Worm (Caenorhabditis elegans) whole organism, young adult: ENCODE data around the gene C07A9.10.

ENCODE experiments used
- B0336.3 ChIP-seq: fragments of 200-800 bp; sonication (Bioruptor generic); IDR thresholded peaks from 2 replicates; pipeline ENCODE4 v1.3.6; 2022; ENCODE audit warnings: missing genetic modification characterization, missing compliant biosample characterization
- F57C9.4 ChIP-seq: sonication (generic microtip); optimal IDR thresholded peaks from 2 replicates; lab custom pipeline; 2017; ENCODE audit warnings: mild to moderate bottlenecking, missing genetic modification characterization, missing compliant biosample characterization
- bed-1 ChIP-seq: fragments of 200-800 bp; sonication (Bioruptor generic); IDR thresholded peaks from 2 replicates; pipeline ENCODE4 v1.3.6; 2022; ENCODE audit warnings: missing genetic modification reagents, missing genetic modification characterization, missing compliant biosample characterization
- hmg-20 ChIP-seq: fragments of 200-800 bp; sonication (Bioruptor generic); IDR thresholded peaks from 2 replicates; pipeline ENCODE4 v1.3.6; 2022; ENCODE audit warnings: missing genetic modification reagents, missing genetic modification characterization, missing compliant biosample characterization
- lin-40 ChIP-seq: sonication (generic microtip); optimal IDR thresholded peaks from 2 replicates; lab custom pipeline; 2016; ENCODE audit warnings: missing genetic modification characterization, mild to moderate bottlenecking, missing compliant biosample characterization, missing genotype, missing genetic modification reagents
- madf-10 ChIP-seq: sonication (generic microtip); optimal IDR thresholded peaks from 2 replicates; lab custom pipeline; 2016; ENCODE audit warnings: mild to moderate bottlenecking, missing genetic modification characterization, missing compliant biosample characterization

ce11 chrIII:9703747-9704605 is 18.1 kb upstream of the C07A9.10 start:
- TF ChIP-seq B0336.3 (GFP tag; lab: Robert Waterston, UW) (no peak), bed-1 (no peak), madf-10 (tag; lab: Kevin White, UChicago) (no peak), lin-40 (no peak), hmg-20 (no peak), F57C9.4 (tag; lab: Kevin White, UChicago) (no peak)
